ENCODE assay signal across 3 worm cellular contexts in the genomic region with DNA sequence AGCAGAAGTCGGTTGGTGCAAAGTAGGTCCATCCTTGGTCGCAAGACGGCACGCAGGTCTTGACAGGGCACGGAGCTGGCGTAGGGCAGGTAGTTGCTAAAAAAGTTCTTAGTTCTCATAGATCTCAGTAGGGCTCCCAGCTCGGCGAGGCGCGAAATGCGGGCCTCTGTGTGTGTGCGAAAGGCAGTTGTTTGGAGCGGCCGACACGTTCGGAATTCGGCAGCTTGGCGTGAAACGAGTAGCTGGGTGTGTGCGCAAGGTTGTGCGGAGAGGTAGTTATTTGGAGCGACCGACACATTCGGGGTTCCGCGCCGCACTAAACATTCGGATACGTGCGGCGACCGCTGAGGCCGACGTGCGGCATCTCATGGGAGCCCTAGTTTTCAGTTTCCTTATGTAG.
A peak's percentile ranks its signal among the peaks of the same experiment; 100 is the strongest.
TF ChIP-seq lines count a peak whose summit lies in the region.

No protein-coding gene starts in this region.

TF ChIP-seq in whole organism, L4 larva, 104 proteins besides CTCF, POLR2A, EP300 and RAD21:
- no peak for TF ChIP-seq ceh-20 (GFP tag; IDR thresholded peaks at IDR 0.05; lab: Robert Waterston, UW)
- TF ChIP-seq T26A8.4 (GFP tag; IDR thresholded peaks at IDR 0.05; lab: Robert Waterston, UW) = no peak
- no peak for TF ChIP-seq unc-130 (GFP tag; optimal IDR thresholded peaks at IDR 0.05; lab: Kevin White, UChicago)
- no peak for TF ChIP-seq tra-1 (GFP tag; IDR thresholded peaks at IDR 0.05; lab: Robert Waterston, UW)
- TF ChIP-seq ceh-28 (tag; optimal IDR thresholded peaks at IDR 0.05; lab: Kevin White, UChicago) = no peak
- TF ChIP-seq ceh-44 (GFP tag; IDR thresholded peaks at IDR 0.05; lab: Robert Waterston, UW) = no peak
- peak; percentile 76 for TF ChIP-seq set-16 (GFP tag; IDR thresholded peaks at IDR 0.05; lab: Robert Waterston, UW)
TF ChIP-seq in whole organism, L4 larva: peak in this region for 1.

TF ChIP-seq in whole organism, late embryonic, 69 proteins besides CTCF, POLR2A, EP300 and RAD21:
- TF ChIP-seq ceh-24 (tag; optimal IDR thresholded peaks at IDR 0.05; lab: Kevin White, UChicago) (no peak), pag-3 (tag; optimal IDR thresholded peaks at IDR 0.05; lab: Kevin White, UChicago; ENCODE audit: borderline replicate concordance) (peak; percentile 38), hlh-15 (tag; optimal IDR thresholded peaks at IDR 0.05; lab: Kevin White, UChicago) (no peak), hlh-8 (tag; optimal IDR thresholded peaks at IDR 0.05; lab: Kevin White, UChicago) (no peak), fkh-6 (tag; optimal IDR thresholded peaks at IDR 0.05; lab: Kevin White, UChicago) (no peak)

TF ChIP-seq in whole organism, young adult, 124 proteins besides CTCF, POLR2A, EP300 and RAD21:
- TF ChIP-seq zfh-2 (GFP tag; conservative IDR thresholded peaks at IDR 0.05; lab: Robert Waterston, UW) = peak; percentile 71; the same call in 1 of the 2 replicates
- TF ChIP-seq hmg-1.2 (GFP tag; IDR thresholded peaks at IDR 0.05; lab: Robert Waterston, UW) = no peak
